Worm (Caenorhabditis elegans): Measurements from ENCODE around the gene C04G6.6.

C04G6.6 gene

ce11 chrII:5091640-5092243, 7.8 kb downstream of the C04G6.6 start, which contains the start of gene pld-1:
Gene pld-1 (minus strand): TSS chrII:5091690.
- TF ChIP-seq sem-4 (tag; optimal IDR thresholded peaks at IDR 0.05) (no peak), sma-3 (GFP tag; optimal IDR thresholded peaks at IDR 0.05) (no peak), nhr-10 (tag; optimal IDR thresholded peaks at IDR 0.05) (no peak), nhr-23 (tag; optimal IDR thresholded peaks at IDR 0.05) (no peak), ceh-82 (tag; optimal IDR thresholded peaks at IDR 0.05) (no peak), aly-2 (tag; optimal IDR thresholded peaks at IDR 0.05) (no peak), nhr-21 (tag; optimal IDR thresholded peaks at IDR 0.05) (no peak), lin-11 (tag; optimal IDR thresholded peaks at IDR 0.05) (no peak), fos-1 (tag; optimal IDR thresholded peaks at IDR 0.05) (no peak), zag-1 (tag; optimal IDR thresholded peaks at IDR 0.05) (no peak), nhr-77 (tag; optimal IDR thresholded peaks at IDR 0.05) (no peak), mab-5 (tag; optimal IDR thresholded peaks at IDR 0.05) (no peak), sma-9 (GFP tag; optimal IDR thresholded peaks at IDR 0.05) (no peak), sma-9 (tag; optimal IDR thresholded peaks at IDR 0.05) (no peak), C34F6.9 (tag; optimal IDR thresholded peaks at IDR 0.05) (no peak), blmp-1 (tag; optimal IDR thresholded peaks at IDR 0.05; ENCODE audit: insufficient read depth) (no peak), ZK546.5 (tag; optimal IDR thresholded peaks at IDR 0.05) (no peak)

ce11 chrII:5086143-5086542, 13.4 kb downstream of the C04G6.6 start:
- TF ChIP-seq unc-55 (GFP tag; optimal IDR thresholded peaks at IDR 0.05) (no peak), fos-1 (tag; optimal IDR thresholded peaks at IDR 0.05) (peak; percentile 46), ztf-11 (tag; optimal IDR thresholded peaks at IDR 0.05) (no peak), sem-4 (tag; optimal IDR thresholded peaks at IDR 0.05) (no peak), ceh-82 (tag; optimal IDR thresholded peaks at IDR 0.05) (no peak), nhr-10 (tag; optimal IDR thresholded peaks at IDR 0.05) (no peak)

ce11 chrII:5085450-5085849, 14.1 kb downstream of the C04G6.6 start, which contains the start of gene txt-9:
Gene txt-9 (plus strand): TSS chrII:5085785.
- TF ChIP-seq fos-1 (tag; optimal IDR thresholded peaks at IDR 0.05) = peak; percentile 45
- no peak for TF ChIP-seq C34F6.9 (tag; optimal IDR thresholded peaks at IDR 0.05)

ce11 chrII:5084225-5084624, 15.3 kb downstream of the C04G6.6 start:
- TF ChIP-seq nhr-6 (tag; optimal IDR thresholded peaks at IDR 0.05) = no peak
- TF ChIP-seq unc-62 (GFP tag; optimal IDR thresholded peaks at IDR 0.05) = no peak
- TF ChIP-seq Y55F3AM.14 (GFP tag; optimal IDR thresholded peaks at IDR 0.05) = no peak
- peak; percentile 31 for TF ChIP-seq fos-1 (tag; optimal IDR thresholded peaks at IDR 0.05)
- TF ChIP-seq peb-1 (tag; optimal IDR thresholded peaks at IDR 0.05) = no peak
- TF ChIP-seq mdl-1 (tag; optimal IDR thresholded peaks at IDR 0.05) = no peak
- no peak for TF ChIP-seq unc-39 (tag; optimal IDR thresholded peaks at IDR 0.05)

ce11 chrII:5083341-5083740, 16.2 kb downstream of the C04G6.6 start, which contains the start of gene C04G6.4:
Gene C04G6.4 (minus strand): TSS chrII:5083441.
- no peak for TF ChIP-seq ceh-16 (tag; optimal IDR thresholded peaks at IDR 0.05)
- no peak for TF ChIP-seq nhr-25 (tag; optimal IDR thresholded peaks at IDR 0.05)
- TF ChIP-seq gmeb-1 (tag; optimal IDR thresholded peaks at IDR 0.05) = no peak
- no peak for TF ChIP-seq nhr-77 (tag; optimal IDR thresholded peaks at IDR 0.05)
- no peak for TF ChIP-seq zag-1 (tag; optimal IDR thresholded peaks at IDR 0.05)
- TF ChIP-seq sem-4 (tag; optimal IDR thresholded peaks at IDR 0.05) = no peak
- TF ChIP-seq ztf-4 (tag; optimal IDR thresholded peaks at IDR 0.05) = no peak
- TF ChIP-seq unc-55 (GFP tag; optimal IDR thresholded peaks at IDR 0.05) = no peak
- TF ChIP-seq lin-13 (GFP tag; optimal IDR thresholded peaks at IDR 0.05) = no peak
- no peak for TF ChIP-seq peb-1 (tag; optimal IDR thresholded peaks at IDR 0.05)
- no peak for TF ChIP-seq nhr-23 (tag; optimal IDR thresholded peaks at IDR 0.05)
- TF ChIP-seq ama-1 (optimal IDR thresholded peaks at IDR 0.05) = no peak
- no peak for TF ChIP-seq dmd-4 (tag; optimal IDR thresholded peaks at IDR 0.05)
- no peak for TF ChIP-seq Y55F3AM.14 (GFP tag; optimal IDR thresholded peaks at IDR 0.05)
- TF ChIP-seq mbf-1 (tag; optimal IDR thresholded peaks at IDR 0.05) = no peak

All from whole organism, L2 larva.